Fruit fly (Drosophila melanogaster) whole organism, prepupa: Measurements from ENCODE around the gene Rga.

Source experiments
- Blimp-1 ChIP-seq: fragments of 200-800 bp; sonication (Bioruptor generic); optimal IDR thresholded peaks from 3 replicates; lab custom pipeline; 2017; ENCODE audit warnings: missing biosample characterization, missing genetic modification characterization, mild to moderate bottlenecking, moderate library complexity, missing genetic modification reagents
- CG10631 ChIP-seq: fragments of 200-800 bp; sonication (Bioruptor generic); optimal IDR thresholded peaks from 2 replicates; lab custom pipeline; 2016; ENCODE audit warnings: missing biosample characterization, missing genetic modification characterization
- CG10669 ChIP-seq: fragments of 200-800 bp; sonication (Bioruptor generic); optimal IDR thresholded peaks from 3 replicates; lab custom pipeline; 2018; ENCODE audit warnings: missing biosample characterization, mild to moderate bottlenecking, missing genetic modification characterization, moderate library complexity
- CG11294 ChIP-seq: fragments of 200-800 bp; sonication (Bioruptor generic); IDR thresholded peaks from 2 replicates; pipeline ENCODE4 v1.3.6; 2022; ENCODE audit warnings: missing biosample characterization, missing genetic modification characterization
- CG11762 ChIP-seq: fragments of 200-800 bp; sonication (Bioruptor generic); optimal IDR thresholded peaks from 3 replicates; lab custom pipeline; 2016; ENCODE audit warnings: missing biosample characterization, missing genetic modification characterization; ENCODE audit not compliant: insufficient read depth
- CG11902 ChIP-seq: fragments of 200-800 bp; sonication (Bioruptor generic); optimal IDR thresholded peaks from 3 replicates; lab custom pipeline; 2016; ENCODE audit warnings: missing biosample characterization, missing genetic modification characterization
- CG15336 ChIP-seq: fragments of 200-800 bp; sonication (Bioruptor generic); IDR thresholded peaks from 2 replicates; pipeline ENCODE4 v1.3.6; 2022; ENCODE audit warnings: missing biosample characterization, missing genetic modification characterization
- CG1621 ChIP-seq: fragments of 200-800 bp; sonication (Bioruptor generic); optimal IDR thresholded peaks from 3 replicates; lab custom pipeline; 2018; ENCODE audit warnings: missing biosample characterization, mild to moderate bottlenecking, missing genetic modification characterization
- CG16779 ChIP-seq: fragments of 200-800 bp; sonication (Bioruptor generic); optimal IDR thresholded peaks from 3 replicates; lab custom pipeline; 2017; ENCODE audit warnings: missing biosample characterization, mild to moderate bottlenecking, missing genetic modification characterization
- CG3032 ChIP-seq: fragments of 200-800 bp; optimal IDR thresholded peaks from 2 replicates; lab custom pipeline; 2019; ENCODE audit warnings: missing biosample characterization, mild to moderate bottlenecking, missing genetic modification characterization, moderate library complexity
- CG31627 ChIP-seq: fragments of 200-800 bp; sonication (Bioruptor generic); optimal IDR thresholded peaks from 3 replicates; lab custom pipeline; 2016; ENCODE audit warnings: missing biosample characterization, missing genetic modification characterization
- CG32006 ChIP-seq: fragments of 200-800 bp; sonication (Bioruptor generic); optimal IDR thresholded peaks from 3 replicates; lab custom pipeline; 2017; ENCODE audit warnings: missing biosample characterization, mild to moderate bottlenecking, missing genetic modification characterization
- CG3919 ChIP-seq: fragments of 200-800 bp; sonication (Bioruptor generic); optimal IDR thresholded peaks from 3 replicates; lab custom pipeline; 2016; ENCODE audit warnings: missing biosample characterization, missing genetic modification characterization
- CG4318 ChIP-seq: fragments of 200-800 bp; sonication (Bioruptor generic); optimal IDR thresholded peaks from 3 replicates; lab custom pipeline; 2017; ENCODE audit warnings: missing biosample characterization, mild to moderate bottlenecking, missing genetic modification characterization
- CG6163 ChIP-seq: fragments of 200-800 bp; sonication (Bioruptor generic); IDR thresholded peaks from 3 replicates; pipeline ENCODE4 v1.3.6; 2022; ENCODE audit warnings: missing biosample characterization, missing genetic modification characterization
- CG6276 ChIP-seq: fragments of 200-800 bp; sonication (Bioruptor generic); optimal IDR thresholded peaks from 2 replicates; lab custom pipeline; 2017; ENCODE audit warnings: missing biosample characterization, mild to moderate bottlenecking, missing genetic modification characterization
- CG6792 ChIP-seq: fragments of 200-800 bp; sonication (Bioruptor generic); optimal IDR thresholded peaks from 3 replicates; lab custom pipeline; 2016; ENCODE audit warnings: missing biosample characterization, missing genetic modification characterization
- CG6854 ChIP-seq: fragments of 200-800 bp; sonication (Bioruptor generic); optimal IDR thresholded peaks from 2 replicates; lab custom pipeline; 2017; ENCODE audit warnings: missing biosample characterization, mild to moderate bottlenecking, missing genetic modification characterization
- CG7368 ChIP-seq: fragments of 200-800 bp; sonication (Bioruptor generic); optimal IDR thresholded peaks from 3 replicates; lab custom pipeline; 2016; ENCODE audit warnings: missing biosample characterization, missing genetic modification characterization
- CG8119 ChIP-seq: fragments of 200-800 bp; sonication (Bioruptor generic); IDR thresholded peaks from 3 replicates; pipeline ENCODE4 v1.3.6; 2022; ENCODE audit warnings: missing biosample characterization, missing genetic modification characterization
- CG8319 ChIP-seq: fragments of 200-800 bp; sonication (Bioruptor generic); optimal IDR thresholded peaks from 3 replicates; lab custom pipeline; 2016; ENCODE audit warnings: missing biosample characterization, missing genetic modification characterization
- CG8632 ChIP-seq: fragments of 200-800 bp; sonication (Bioruptor generic); optimal IDR thresholded peaks from 3 replicates; lab custom pipeline; 2016; ENCODE audit warnings: missing biosample characterization, missing genetic modification characterization
- CG9139 ChIP-seq: fragments of 200-800 bp; sonication (Bioruptor generic); optimal IDR thresholded peaks from 3 replicates; lab custom pipeline; 2017; ENCODE audit warnings: missing biosample characterization, mild to moderate bottlenecking, missing genetic modification characterization
- Eip75B ChIP-seq: fragments of 200-800 bp; sonication (Bioruptor generic); optimal IDR thresholded peaks from 3 replicates; lab custom pipeline; 2016; ENCODE audit warnings: missing biosample characterization, missing genetic modification characterization
- Eip78C ChIP-seq: fragments of 200-800 bp; sonication (Bioruptor generic); peaks from one replicate; lab custom pipeline; 2016; ENCODE audit warnings: missing biosample characterization, missing genetic modification characterization
- Eip93F ChIP-seq: fragments of 200-800 bp; sonication (Bioruptor generic); optimal IDR thresholded peaks from 2 replicates; lab custom pipeline; 2016; ENCODE audit warnings: missing biosample characterization, mild to moderate bottlenecking, missing genetic modification characterization
- Ets21C ChIP-seq: fragments of 200-800 bp; sonication (Bioruptor generic); optimal IDR thresholded peaks from 3 replicates; lab custom pipeline; 2016; ENCODE audit warnings: missing biosample characterization, missing genetic modification characterization
- Ets96B ChIP-seq: fragments of 200-800 bp; optimal IDR thresholded peaks from 2 replicates; lab custom pipeline; 2019; ENCODE audit warnings: missing biosample characterization, mild to moderate bottlenecking, missing genetic modification characterization, moderate library complexity
- Hr38 ChIP-seq: sonication (Bioruptor generic); optimal IDR thresholded peaks from 2 replicates; lab custom pipeline; 2016; ENCODE audit warnings: missing biosample characterization, missing genetic modification characterization
- Hr39 ChIP-seq: fragments of 200-800 bp; sonication (Bioruptor generic); optimal IDR thresholded peaks from 2 replicates; lab custom pipeline; 2016; ENCODE audit warnings: missing biosample characterization, missing genetic modification characterization
- Hr4 ChIP-seq: fragments of 200-800 bp; sonication (Bioruptor generic); optimal IDR thresholded peaks from 3 replicates; lab custom pipeline; 2016; ENCODE audit warnings: missing biosample characterization, missing genetic modification characterization
- Met ChIP-seq: fragments of 200-800 bp; sonication (Bioruptor generic); optimal IDR thresholded peaks from 3 replicates; lab custom pipeline; 2016; ENCODE audit warnings: missing biosample characterization, missing genetic modification characterization
- OdsH ChIP-seq: fragments of 200-800 bp; sonication (Bioruptor generic); optimal IDR thresholded peaks from 3 replicates; lab custom pipeline; 2016; ENCODE audit warnings: missing biosample characterization, missing genetic modification characterization
- Smox ChIP-seq: fragments of 200-800 bp; sonication (Bioruptor generic); optimal IDR thresholded peaks from 3 replicates; lab custom pipeline; 2016; ENCODE audit warnings: missing biosample characterization, missing genetic modification characterization
- Sox102F ChIP-seq: fragments of 200-800 bp; sonication (Bioruptor generic); optimal IDR thresholded peaks from 2 replicates; lab custom pipeline; 2016; ENCODE audit warnings: missing biosample characterization, mild to moderate bottlenecking, missing genetic modification characterization
- Sox15 ChIP-seq: fragments of 200-800 bp; sonication (Bioruptor generic); optimal IDR thresholded peaks from 3 replicates; lab custom pipeline; 2016; ENCODE audit warnings: missing biosample characterization, missing genetic modification characterization
- achi ChIP-seq: fragments of 200-800 bp; sonication (Bioruptor generic); optimal IDR thresholded peaks from 3 replicates; lab custom pipeline; 2016; ENCODE audit warnings: missing biosample characterization, missing genetic modification characterization
- acj6 ChIP-seq: fragments of 200-800 bp; sonication (Bioruptor generic); optimal IDR thresholded peaks from 3 replicates; lab custom pipeline; 2016; ENCODE audit warnings: missing biosample characterization, missing genetic modification characterization
- cyc ChIP-seq: fragments of 200-800 bp; sonication (Bioruptor generic); optimal IDR thresholded peaks from 3 replicates; lab custom pipeline; 2016; ENCODE audit warnings: missing biosample characterization, missing genetic modification characterization
- dac ChIP-seq: fragments of 200-800 bp; sonication (Bioruptor generic); optimal IDR thresholded peaks from 2 replicates; lab custom pipeline; 2017; ENCODE audit warnings: missing biosample characterization, mild to moderate bottlenecking, missing genetic modification characterization
- dsx ChIP-seq: fragments of 200-800 bp; optimal IDR thresholded peaks from 3 replicates; lab custom pipeline; 2019; ENCODE audit warnings: missing biosample characterization, mild to moderate bottlenecking, missing genetic modification characterization, moderate library complexity; ENCODE audit not compliant: poor library complexity, severe bottlenecking
- eg ChIP-seq: fragments of 200-800 bp; sonication (Bioruptor generic); IDR thresholded peaks from 3 replicates; pipeline ENCODE4 v1.3.6; 2022; ENCODE audit warnings: missing biosample characterization, missing genetic modification characterization
- esn ChIP-seq: fragments of 200-800 bp; sonication (Bioruptor generic); optimal IDR thresholded peaks from 2 replicates; lab custom pipeline; 2016; ENCODE audit warnings: missing biosample characterization, mild to moderate bottlenecking, missing genetic modification characterization, moderate library complexity
- fd59A ChIP-seq: fragments of 200-800 bp; sonication (Bioruptor generic); optimal IDR thresholded peaks from 2 replicates; lab custom pipeline; 2017; ENCODE audit warnings: missing biosample characterization, mild to moderate bottlenecking, missing genetic modification characterization, missing genetic modification reagents
- lz ChIP-seq: fragments of 200-800 bp; sonication (Bioruptor generic); optimal IDR thresholded peaks from 3 replicates; lab custom pipeline; 2016; ENCODE audit warnings: missing biosample characterization, missing genetic modification characterization
- net ChIP-seq: fragments of 200-800 bp; sonication (Bioruptor generic); optimal IDR thresholded peaks from 3 replicates; lab custom pipeline; 2016; ENCODE audit warnings: missing biosample characterization, missing genetic modification characterization
- pdm3 ChIP-seq: fragments of 200-800 bp; sonication (Bioruptor generic); optimal IDR thresholded peaks from 3 replicates; lab custom pipeline; 2016; ENCODE audit warnings: missing biosample characterization, missing genetic modification characterization
- salr ChIP-seq, 2 experiments: fragments of 200-800 bp; sonication (Bioruptor generic); optimal IDR thresholded peaks; 3 replicates each; lab custom pipeline; 2016 to 2018; ENCODE audit warnings: missing biosample characterization in 2 of 2, missing genetic modification characterization in 2 of 2, mild to moderate bottlenecking in 1 of 2
- spab ChIP-seq: fragments of 200-800 bp; sonication (Bioruptor generic); optimal IDR thresholded peaks from 2 replicates; lab custom pipeline; 2017; ENCODE audit warnings: missing biosample characterization, mild to moderate bottlenecking, missing genetic modification characterization, missing genetic modification reagents
- ss ChIP-seq, 2 experiments: fragments of 200-800 bp; sonication (Bioruptor generic); optimal IDR thresholded peaks; 2 replicates in 1 of 2; 3 replicates in 1 of 2; lab custom pipeline; 2017 to 2018; ENCODE audit warnings: mild to moderate bottlenecking in 2 of 2, missing biosample characterization in 2 of 2, missing genetic modification characterization in 2 of 2, moderate library complexity in 1 of 2
- topi ChIP-seq: fragments of 200-800 bp; sonication (Bioruptor generic); optimal IDR thresholded peaks from 3 replicates; lab custom pipeline; 2016; ENCODE audit warnings: missing biosample characterization, missing genetic modification characterization
- vri ChIP-seq: fragments of 200-800 bp; sonication (Bioruptor generic); optimal IDR thresholded peaks from 3 replicates; lab custom pipeline; 2016; ENCODE audit warnings: missing biosample characterization, mild to moderate bottlenecking, missing genetic modification characterization

Rga gene

dm6 chr3R:5654692-5655181 lies 41.8 kb upstream of the Rga start, which contains the start of the genes elm and MED27:
Gene elm, minus strand, starts transcription at chr3R:5654861.
Gene MED27, plus strand, starts transcription at chr3R:5655139.
- TF ChIP-seq vri (GFP tag; lab: Kevin White, UChicago) (peak; percentile 85), acj6 (peak; percentile 94), CG10631 (GFP tag; lab: Kevin White, UChicago) (peak; percentile 94), CG11294 (GFP tag; lab: Robert Waterston, UW) (peak; percentile 67; the same call in 1 of the 2 replicates), dac (GFP tag; lab: Kevin White, UChicago) (peak; percentile 64), salr (GFP tag; optimal IDR thresholded peaks at IDR 0.05; lab: Kevin White, UChicago) (peak; percentile 66 to 79), fd59A (GFP tag; lab: Kevin White, UChicago) (peak; percentile 80), CG6276 (GFP tag; lab: Kevin White, UChicago) (no peak), CG9139 (no peak), CG8319 (GFP tag; lab: Kevin White, UChicago) (peak; percentile 86), CG8119 (peak; percentile 84), CG31627 (GFP tag; lab: Kevin White, UChicago) (peak; percentile 97), CG6792 (GFP tag; lab: Kevin White, UChicago) (peak; percentile 85), CG15336 (GFP tag; lab: Robert Waterston, UW) (peak; percentile 74), cyc (peak; percentile 95), Sox102F (GFP tag; lab: Kevin White, UChicago) (peak; percentile 88), Hr4 (peak; percentile 94), esn (GFP tag; lab: Kevin White, UChicago) (peak; percentile 94), CG16779 (tag; lab: Kevin White, UChicago) (no peak), Eip75B (GFP tag; lab: Kevin White, UChicago) (peak; percentile 89), CG6163 (GFP tag; lab: Robert Waterston, UW) (peak; percentile 87), CG32006 (peak; percentile 88), pdm3 (GFP tag; lab: Kevin White, UChicago) (peak; percentile 94), OdsH (GFP tag; lab: Kevin White, UChicago) (peak; percentile 94), Eip78C (peak; percentile 95), lz (GFP tag; lab: Kevin White, UChicago) (peak; percentile 96), Hr38 (GFP tag; lab: Kevin White, UChicago) (peak; percentile 44), Ets21C (GFP tag; lab: Kevin White, UChicago) (peak; percentile 95), CG3919 (GFP tag; lab: Kevin White, UChicago) (peak; percentile 91), achi (peak; percentile 89), CG7368 (GFP tag; lab: Kevin White, UChicago) (peak; percentile 71), net (GFP tag; lab: Kevin White, UChicago) (peak; percentile 83), CG4318 (GFP tag; lab: Kevin White, UChicago) (no peak), spab (GFP tag; lab: Kevin White, UChicago) (no peak), Met (GFP tag; lab: Kevin White, UChicago) (peak; percentile 92), CG1621 (tag; lab: Kevin White, UChicago) (peak; percentile 81), Blimp-1 (peak; percentile 68), CG10669 (peak; percentile 82), topi (GFP tag; lab: Kevin White, UChicago) (peak; percentile 92), CG11902 (peak; percentile 93), CG3032 (tag; lab: Kevin White, UChicago) (peak; percentile 93), Ets96B (peak; percentile 87), dsx (GFP tag; lab: Kevin White, UChicago) (peak; percentile 88), eg (GFP tag; lab: Robert Waterston, UW) (peak; percentile 86), CG6854 (GFP tag; lab: Kevin White, UChicago) (peak; percentile 46), CG8632 (GFP tag; lab: Kevin White, UChicago) (peak; percentile 83), CG11762 (GFP tag; lab: Kevin White, UChicago) (peak; percentile 81), Sox15 (GFP tag; lab: Kevin White, UChicago) (peak; percentile 94), Eip93F (GFP tag; lab: Kevin White, UChicago) (peak; percentile 76), Smox (GFP tag; lab: Kevin White, UChicago) (peak; percentile 92), ss (GFP tag; optimal IDR thresholded peaks at IDR 0.05; lab: Kevin White, UChicago) (peak; percentile 62 to 85), Hr39 (GFP tag; lab: Kevin White, UChicago) (peak; percentile 95)
